Fruit fly (Drosophila melanogaster) whole organism: ENCODE results near the gene CG15043.

Experiments
- EcR ChIP-seq, 2 experiments: fragments of >200 bp; optimal IDR thresholded peaks; 2 replicates each; lab custom pipeline; 2017; ENCODE audit warnings: missing biosample characterization in 2 of 2, missing genetic modification characterization in 2 of 2, missing genetic modification reagents in 2 of 2
- pan ChIP-seq: fragments of >200 bp; optimal IDR thresholded peaks from 2 replicates; lab custom pipeline; 2017
- usp ChIP-seq: fragments of >200 bp; optimal IDR thresholded peaks from 2 replicates; lab custom pipeline; 2017; ENCODE audit warnings: missing biosample characterization, missing genetic modification characterization, mixed read lengths

- TF ChIP-seq pan (lab: Kevin White, UChicago) (no peak), EcR (GFP tag; optimal IDR thresholded peaks at IDR 0.05; lab: Kevin White, UChicago) (no peak), usp (GFP tag; lab: Kevin White, UChicago) (no peak)
Measured at dm6 chrX:18528166-18528733, 34.3 kb upstream of the CG15043 start, which contains the start of the genes CG15042 and CG15047.
